Worm (Caenorhabditis elegans): ENCODE results near the gene R13H7.2.
"Not testable (repeated sequence)": the region's sequence is repeated elsewhere in the genome, so short reads cannot be mapped to it uniquely, and the experiment has no call there.

Gene R13H7.2

ce11 chrIV:6836769-6837168, 22.4 kb downstream of the R13H7.2 start:
- TF ChIP-seq ref-1 (GFP tag; conservative IDR thresholded peaks at IDR 0.05) (no peak), cog-1 (tag; optimal IDR thresholded peaks at IDR 0.05) (no peak), klf-2 (GFP tag; conservative IDR thresholded peaks at IDR 0.05) (no peak), ztf-29 (GFP tag; IDR thresholded peaks at IDR 0.05) (no peak), T22C8.4 (GFP tag; IDR thresholded peaks at IDR 0.05) (no peak), flt-1 (GFP tag; IDR thresholded peaks at IDR 0.05) (no peak), tab-1 (GFP tag; IDR thresholded peaks at IDR 0.05) (no peak), ztf-23 (GFP tag; IDR thresholded peaks at IDR 0.05) (no peak), med-1 (GFP tag; optimal IDR thresholded peaks at IDR 0.05; ENCODE audit: insufficient read depth) (no peak)

DNA sequence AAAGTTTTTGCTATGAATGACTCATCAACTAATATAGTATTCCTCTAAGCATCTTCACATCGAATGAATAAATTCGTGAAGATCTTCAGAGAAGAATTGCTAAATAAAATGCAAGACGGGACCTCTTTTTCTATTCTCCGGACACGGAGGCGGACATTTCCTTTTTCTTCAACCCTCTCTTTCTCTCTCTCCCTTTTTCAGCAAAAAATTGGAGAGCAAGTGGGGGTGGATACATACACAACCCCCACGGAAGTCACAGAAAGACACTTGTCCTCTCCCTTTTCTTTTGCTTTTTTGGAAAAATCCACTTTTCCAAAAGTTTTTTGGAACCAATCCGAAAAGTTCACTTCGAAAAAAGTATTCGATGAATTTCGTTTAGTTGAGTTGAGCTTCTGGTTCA, 24.5 kb downstream of the R13H7.2 start:
- TF ChIP-seq ref-1 (GFP tag; conservative IDR thresholded peaks at IDR 0.05), result no peak

DNA sequence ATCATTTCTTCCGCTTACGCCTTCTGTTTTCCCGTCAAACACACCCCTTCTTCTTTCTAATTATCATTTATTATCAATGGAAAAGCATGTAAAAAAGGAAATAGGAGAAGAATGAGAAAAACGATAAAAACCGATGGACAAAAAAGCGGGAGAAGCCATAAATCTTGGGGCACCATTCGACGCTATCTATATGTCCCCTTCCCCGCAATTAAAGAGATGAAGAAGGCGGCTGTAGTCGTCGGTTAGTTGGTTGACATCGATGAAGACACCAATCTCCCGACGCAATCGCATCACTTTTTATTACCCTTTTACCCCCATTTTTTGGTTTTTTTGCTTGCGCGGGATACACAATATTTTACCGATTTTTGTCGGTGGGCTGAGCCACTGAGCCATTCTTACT, 25.6 kb downstream of the R13H7.2 start:
- TF ChIP-seq klf-2 (GFP tag; conservative IDR thresholded peaks at IDR 0.05), result no peak

DNA sequence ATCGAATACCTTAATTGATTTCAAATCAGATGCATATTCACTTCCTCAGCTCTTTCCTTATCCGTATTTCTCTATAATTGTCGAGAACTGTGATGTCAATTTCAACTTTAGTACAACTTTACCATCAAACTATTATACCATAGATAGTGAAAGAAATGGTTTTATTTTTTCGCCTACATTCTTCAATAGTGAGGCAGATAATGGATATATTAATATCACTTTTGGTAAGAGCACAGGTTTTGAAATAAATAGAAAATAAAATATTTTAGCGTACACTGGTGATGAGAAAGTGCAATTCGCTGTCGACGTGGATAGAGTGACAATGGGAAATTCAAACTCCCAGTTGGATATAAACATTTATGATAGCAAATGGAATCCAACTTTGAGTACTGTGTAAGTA, 27.0 kb downstream of the R13H7.2 start:
- TF ChIP-seq flt-1 (GFP tag; IDR thresholded peaks at IDR 0.05) (no peak), cog-1 (tag; optimal IDR thresholded peaks at IDR 0.05) (no peak), T22C8.4 (GFP tag; IDR thresholded peaks at IDR 0.05) (no peak), ztf-23 (GFP tag; IDR thresholded peaks at IDR 0.05) (no peak), tab-1 (GFP tag; IDR thresholded peaks at IDR 0.05) (no peak), ref-1 (GFP tag; conservative IDR thresholded peaks at IDR 0.05) (no peak), klf-2 (GFP tag; conservative IDR thresholded peaks at IDR 0.05) (no peak), ztf-29 (GFP tag; IDR thresholded peaks at IDR 0.05) (no peak), med-1 (GFP tag; optimal IDR thresholded peaks at IDR 0.05; ENCODE audit: insufficient read depth) (no peak)

DNA sequence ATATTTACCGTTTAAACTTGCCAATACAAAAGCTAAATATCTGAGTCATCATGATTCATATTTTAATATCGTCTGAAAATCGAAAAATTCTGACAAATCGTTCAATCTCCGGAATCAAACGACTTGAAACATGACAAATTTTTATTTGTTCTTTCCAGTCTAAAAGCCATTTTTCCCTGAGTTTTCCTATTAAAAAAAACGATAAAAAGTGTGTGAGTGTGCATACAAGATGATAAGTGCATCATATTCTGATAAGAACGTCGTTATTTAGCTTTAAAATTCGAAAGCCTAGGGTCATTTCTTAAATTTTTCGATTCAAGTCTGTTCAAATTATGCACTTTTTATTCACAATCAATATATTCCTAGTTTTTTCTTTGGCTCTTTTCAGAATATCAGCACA, 29.3 kb downstream of the R13H7.2 start, which contains the start of gene H20E11.1:
H20E11.1 (plus strand) TSS at position 244 of the 400 bp plus-strand sequence.
- TF ChIP-seq ztf-29 (GFP tag; IDR thresholded peaks at IDR 0.05), result no peak
- no peak for TF ChIP-seq flt-1 (GFP tag; IDR thresholded peaks at IDR 0.05)
- TF ChIP-seq ztf-23 (GFP tag; IDR thresholded peaks at IDR 0.05), result no peak
- no peak for TF ChIP-seq klf-2 (GFP tag; conservative IDR thresholded peaks at IDR 0.05)
- no peak for TF ChIP-seq cog-1 (tag; optimal IDR thresholded peaks at IDR 0.05)
- TF ChIP-seq med-1 (GFP tag; optimal IDR thresholded peaks at IDR 0.05; ENCODE audit: insufficient read depth), result no peak
- TF ChIP-seq T22C8.4 (GFP tag; IDR thresholded peaks at IDR 0.05), result no peak
- TF ChIP-seq ref-1 (GFP tag; conservative IDR thresholded peaks at IDR 0.05), result no peak
- no peak for TF ChIP-seq tab-1 (GFP tag; IDR thresholded peaks at IDR 0.05)

DNA sequence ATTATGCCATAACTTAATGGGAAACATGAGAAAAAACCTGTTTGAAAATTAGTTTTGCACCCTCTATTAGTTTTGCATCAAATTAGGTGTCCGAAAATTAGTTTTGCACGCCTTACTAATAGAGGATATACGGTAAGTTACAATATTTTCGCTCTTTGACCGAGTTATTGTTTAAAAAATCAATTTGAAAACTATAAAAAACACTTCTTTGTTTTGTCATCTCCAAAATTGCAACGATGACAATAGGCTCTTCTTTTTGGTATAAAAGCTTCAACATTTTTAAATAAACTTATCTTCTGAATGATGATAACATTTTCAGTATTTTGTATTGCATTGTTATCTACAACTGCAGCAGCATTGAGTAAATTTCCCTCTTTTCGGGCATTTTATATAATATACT, 31.7 kb downstream of the R13H7.2 start, which contains the start of gene H20E11.2:
H20E11.2 (plus strand) TSS at position 301 of the 400 bp plus-strand sequence.
- TF ChIP-seq klf-2 (GFP tag; conservative IDR thresholded peaks at IDR 0.05); ref-1 (GFP tag; conservative IDR thresholded peaks at IDR 0.05); T22C8.4 (GFP tag; IDR thresholded peaks at IDR 0.05): not testable (repeated sequence)

DNA sequence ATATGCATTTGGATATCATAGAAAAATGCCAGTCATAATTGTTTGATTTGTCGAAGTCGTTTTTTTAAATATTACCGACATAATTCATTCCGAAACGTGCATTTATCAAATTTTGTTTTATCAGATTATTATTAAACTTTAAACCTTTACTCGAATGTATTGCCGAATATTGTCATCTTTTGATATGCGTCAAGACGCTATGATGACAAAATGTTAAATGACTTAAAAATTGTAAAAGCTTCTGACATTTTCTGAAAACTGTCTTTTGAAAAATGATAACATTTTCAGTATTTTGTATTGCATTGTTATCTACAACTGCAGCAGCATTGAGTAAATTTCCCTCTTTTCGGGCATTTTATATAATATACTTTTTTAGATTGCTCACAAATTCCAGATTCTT, 34.5 kb downstream of the R13H7.2 start, which contains the start of gene H20E11.3:
H20E11.3 (plus strand) TSS at position 195 of the 400 bp plus-strand sequence.
- no peak for TF ChIP-seq klf-2 (GFP tag; conservative IDR thresholded peaks at IDR 0.05)
- TF ChIP-seq tab-1 (GFP tag; IDR thresholded peaks at IDR 0.05), result no peak
- TF ChIP-seq ref-1 (GFP tag; conservative IDR thresholded peaks at IDR 0.05), result no peak

ce11 chrIV:6822406-6822805, 36.8 kb downstream of the R13H7.2 start, which contains the start of gene C17H12.6:
C17H12.6 (minus strand) TSS chrIV:6822506.
- TF ChIP-seq flt-1 (GFP tag; IDR thresholded peaks at IDR 0.05), result no peak
- TF ChIP-seq tab-1 (GFP tag; IDR thresholded peaks at IDR 0.05), result no peak
- TF ChIP-seq cog-1 (tag; optimal IDR thresholded peaks at IDR 0.05), result no peak
- TF ChIP-seq ztf-23 (GFP tag; IDR thresholded peaks at IDR 0.05), result no peak
- TF ChIP-seq ref-1 (GFP tag; conservative IDR thresholded peaks at IDR 0.05), result no peak
- TF ChIP-seq klf-2 (GFP tag; conservative IDR thresholded peaks at IDR 0.05), result no peak
- no peak for TF ChIP-seq med-1 (GFP tag; optimal IDR thresholded peaks at IDR 0.05; ENCODE audit: insufficient read depth)
- no peak for TF ChIP-seq ztf-29 (GFP tag; IDR thresholded peaks at IDR 0.05)
- no peak for TF ChIP-seq T22C8.4 (GFP tag; IDR thresholded peaks at IDR 0.05)

ce11 chrIV:6821709-6822108, 37.5 kb downstream of the R13H7.2 start:
- no peak for TF ChIP-seq ztf-23 (GFP tag; IDR thresholded peaks at IDR 0.05)
- TF ChIP-seq ztf-29 (GFP tag; IDR thresholded peaks at IDR 0.05), result no peak
- no peak for TF ChIP-seq T22C8.4 (GFP tag; IDR thresholded peaks at IDR 0.05)
- TF ChIP-seq klf-2 (GFP tag; conservative IDR thresholded peaks at IDR 0.05), result no peak
- no peak for TF ChIP-seq ref-1 (GFP tag; conservative IDR thresholded peaks at IDR 0.05)

ce11 chrIV:6818369-6818768, 40.8 kb downstream of the R13H7.2 start, which contains the start of gene C17H12.8:
C17H12.8 (plus strand) TSS chrIV:6818703.
- TF ChIP-seq ztf-29 (GFP tag; IDR thresholded peaks at IDR 0.05), result no peak
- TF ChIP-seq cog-1 (tag; optimal IDR thresholded peaks at IDR 0.05), result no peak
- TF ChIP-seq ref-1 (GFP tag; conservative IDR thresholded peaks at IDR 0.05), result no peak
- no peak for TF ChIP-seq klf-2 (GFP tag; conservative IDR thresholded peaks at IDR 0.05)
- no peak for TF ChIP-seq ztf-23 (GFP tag; IDR thresholded peaks at IDR 0.05)
- no peak for TF ChIP-seq T22C8.4 (GFP tag; IDR thresholded peaks at IDR 0.05)

- no peak for TF ChIP-seq med-1 (GFP tag; optimal IDR thresholded peaks at IDR 0.05; ENCODE audit: insufficient read depth)
Measured at ce11 chrIV:6817554-6817953, 41.6 kb downstream of the R13H7.2 start, which contains the start of gene C17H12.5. C17H12.5 (minus strand) TSS chrIV:6817654.

All from whole organism, midembryonic.